Worm (Caenorhabditis elegans) whole organism, L4 larva: ENCODE results near the gene mlt-4.

Experiments used
- aly-2 ChIP-seq: sonication (generic microtip); optimal IDR thresholded peaks from 2 replicates; lab custom pipeline; 2018; ENCODE audit warnings: missing biosample characterization, missing genetic modification characterization
- ama-1 ChIP-seq: fragments of 150-350 bp; optimal IDR thresholded peaks from 2 replicates; lab custom pipeline; 2014; ENCODE audit warnings: inconsistent platforms, mixed read lengths
- daf-12 ChIP-seq: fragments of 150-350 bp; optimal IDR thresholded peaks from 2 replicates; lab custom pipeline; 2014; ENCODE audit warnings: missing biosample characterization, missing genetic modification reagents, missing genetic modification characterization
- dmd-6 ChIP-seq: fragments of 200-800 bp; sonication (Bioruptor generic); IDR thresholded peaks from 2 replicates; pipeline ENCODE4 v1.3.6; 2022; ENCODE audit warnings: missing genetic modification reagents, missing genetic modification characterization, missing compliant biosample characterization
- nhr-11 ChIP-seq: fragments of 150-350 bp; optimal IDR thresholded peaks from 2 replicates; lab custom pipeline; 2014; ENCODE audit warnings: missing biosample characterization, missing genetic modification characterization
- nhr-77 ChIP-seq: fragments of 150-350 bp; optimal IDR thresholded peaks from 2 replicates; lab custom pipeline; 2014; ENCODE audit warnings: missing biosample characterization, missing genetic modification characterization
- rbr-2 ChIP-seq: sonication (generic microtip); optimal IDR thresholded peaks from 2 replicates; lab custom pipeline; 2016; ENCODE audit warnings: missing genotype, missing genetic modification characterization, missing compliant biosample characterization
- ztf-11 ChIP-seq: fragments of 150-350 bp; optimal IDR thresholded peaks from 2 replicates; lab custom pipeline; 2014; ENCODE audit warnings: missing biosample characterization, missing genetic modification characterization
- ztf-7 ChIP-seq: fragments of 150-350 bp; optimal IDR thresholded peaks from 2 replicates; lab custom pipeline; 2014; ENCODE audit warnings: missing biosample characterization, missing genetic modification characterization

ce11 chrV:20279811-20280317 lies 9.4 kb downstream of the mlt-4 start, which contains the start of gene pqn-94:
- no peak for TF ChIP-seq dmd-6 (GFP tag; lab: Robert Waterston, UW)
- TF ChIP-seq daf-12 (tag; lab: Kevin White, UChicago), result no peak
- no peak for TF ChIP-seq ama-1 (lab: Kevin White, UChicago)
- no peak for TF ChIP-seq aly-2 (tag; lab: Kevin White, UChicago)
- TF ChIP-seq ztf-11 (tag; lab: Kevin White, UChicago), result no peak
- no peak for TF ChIP-seq nhr-77 (tag; lab: Kevin White, UChicago)
- TF ChIP-seq ztf-7 (tag; lab: Kevin White, UChicago), result no peak
- no peak for TF ChIP-seq nhr-11 (tag; lab: Kevin White, UChicago)
- no peak for TF ChIP-seq rbr-2 (tag; lab: Kevin White, UChicago)
